Worm (Caenorhabditis elegans): Measurements from ENCODE around the gene F56F10.1.

- TF ChIP-seq arid-1 (GFP tag; conservative IDR thresholded peaks at IDR 0.05) (no peak), dve-1 (tag; optimal IDR thresholded peaks at IDR 0.05; ENCODE audit: insufficient read depth) (no peak), R02D3.7 (tag; optimal IDR thresholded peaks at IDR 0.05) (no peak), nhr-28 (tag; optimal IDR thresholded peaks at IDR 0.05) (no peak), ceh-32 (tag; optimal IDR thresholded peaks at IDR 0.05; ENCODE audit: poor library complexity) (no peak), egl-27 (tag; optimal IDR thresholded peaks at IDR 0.05) (no peak), nhr-77 (tag; optimal IDR thresholded peaks at IDR 0.05) (no peak), lin-15B (tag; optimal IDR thresholded peaks at IDR 0.05) (no peak), snpc-4 (tag; optimal IDR thresholded peaks at IDR 0.05) (no peak)
Measured at ce11 chrX:828603-829002, 43.8 kb upstream of the F56F10.1 start, which contains the start of gene wdr-54.

All from whole organism, L4 larva.